Fruit fly (Drosophila melanogaster) whole organism, embryonic: ENCODE measurements around the gene Uba2.

Experiments
- ATbp ChIP-seq: fragments of 200-800 bp; sonication (Bioruptor generic); optimal IDR thresholded peaks from 2 replicates; lab custom pipeline; 2017; ENCODE audit warnings: missing biosample characterization, mild to moderate bottlenecking, missing genetic modification characterization, missing genetic modification reagents
- Atf6 ChIP-seq: fragments of 200-800 bp; sonication (Bioruptor generic); IDR thresholded peaks from 2 replicates; pipeline ENCODE4 v1.3.6; 2022; ENCODE audit warnings: missing biosample characterization, missing genetic modification characterization
- C15 ChIP-seq: fragments of 200-800 bp; sonication (Bioruptor generic); IDR thresholded peaks from 3 replicates; pipeline ENCODE4 v1.3.6; 2022; ENCODE audit warnings: missing biosample characterization, missing genetic modification characterization
- CG1024 ChIP-seq: fragments of 200-800 bp; sonication (Bioruptor generic); IDR thresholded peaks from 2 replicates; pipeline ENCODE4 v1.3.6; 2022; ENCODE audit warnings: missing biosample characterization, missing genetic modification characterization
- CG10366 ChIP-seq: fragments of 200-800 bp; sonication (Bioruptor generic); IDR thresholded peaks from 2 replicates; pipeline ENCODE4 v1.3.6; 2022; ENCODE audit warnings: missing biosample characterization, missing genetic modification characterization
- CG12155 ChIP-seq: fragments of 200-800 bp; sonication (Bioruptor generic); optimal IDR thresholded peaks from 3 replicates; lab custom pipeline; 2016; ENCODE audit warnings: missing biosample characterization, missing genetic modification characterization
- CG12942 ChIP-seq: fragments of 200-800 bp; sonication (Bioruptor generic); optimal IDR thresholded peaks from 3 replicates; lab custom pipeline; 2016; ENCODE audit warnings: missing biosample characterization, missing genetic modification characterization
- CG13894 ChIP-seq: fragments of 200-800 bp; sonication (Bioruptor generic); optimal IDR thresholded peaks from 3 replicates; lab custom pipeline; 2018; ENCODE audit warnings: missing biosample characterization, mild to moderate bottlenecking, missing genetic modification characterization, moderate library complexity
- CG14710 ChIP-seq: fragments of 200-800 bp; sonication (Bioruptor generic); optimal IDR thresholded peaks from 3 replicates; lab custom pipeline; 2019; ENCODE audit warnings: missing biosample characterization, mild to moderate bottlenecking, missing genetic modification characterization, moderate library complexity
- CG18262 ChIP-seq: fragments of 200-800 bp; optimal IDR thresholded peaks from 3 replicates; lab custom pipeline; 2019; ENCODE audit warnings: missing biosample characterization, mild to moderate bottlenecking, missing genetic modification characterization, moderate library complexity
- CG2116 ChIP-seq: fragments of 200-800 bp; sonication (Bioruptor generic); optimal IDR thresholded peaks from 3 replicates; lab custom pipeline; 2018; ENCODE audit warnings: missing biosample characterization, mild to moderate bottlenecking, missing genetic modification characterization
- CG4282 ChIP-seq: fragments of 200-800 bp; sonication (Bioruptor generic); optimal IDR thresholded peaks from 2 replicates; lab custom pipeline; 2016; ENCODE audit warnings: missing biosample characterization, missing genetic modification characterization
- CG4820 ChIP-seq: fragments of 200-800 bp; sonication (Bioruptor generic); optimal IDR thresholded peaks from 3 replicates; lab custom pipeline; 2016; ENCODE audit warnings: missing biosample characterization, missing genetic modification characterization
- CG5180 ChIP-seq: fragments of 200-800 bp; sonication (Bioruptor generic); optimal IDR thresholded peaks from 3 replicates; lab custom pipeline; 2017; ENCODE audit warnings: missing biosample characterization, missing genetic modification characterization, mild to moderate bottlenecking, moderate library complexity, missing genetic modification reagents
- CG6683 ChIP-seq: fragments of 200-800 bp; sonication (Bioruptor generic); optimal IDR thresholded peaks from 2 replicates; lab custom pipeline; 2017; ENCODE audit warnings: missing biosample characterization, mild to moderate bottlenecking, missing genetic modification characterization, missing genetic modification reagents
- CG6765 ChIP-seq: fragments of 200-800 bp; sonication (Bioruptor generic); optimal IDR thresholded peaks from 3 replicates; lab custom pipeline; 2017; ENCODE audit warnings: missing biosample characterization, mild to moderate bottlenecking, missing genetic modification characterization
- CG6813 ChIP-seq: fragments of 200-800 bp; sonication (Bioruptor generic); optimal IDR thresholded peaks from 2 replicates; lab custom pipeline; 2017; ENCODE audit warnings: missing biosample characterization, missing genetic modification characterization, mild to moderate bottlenecking, moderate library complexity, missing genetic modification reagents
- CG8290 ChIP-seq, 3 experiments: fragments of 200-800 bp; sonication (Bioruptor generic); optimal IDR thresholded peaks; 2 replicates each; lab custom pipeline; 2016 to 2019; ENCODE audit warnings: missing biosample characterization in 3 of 3, missing genetic modification characterization in 3 of 3, mild to moderate bottlenecking in 2 of 3, moderate library complexity in 1 of 3
- CG9876 ChIP-seq: fragments of 200-800 bp; sonication (Bioruptor generic); optimal IDR thresholded peaks from 2 replicates; lab custom pipeline; 2016; ENCODE audit warnings: missing biosample characterization, missing genetic modification characterization
- CTCF ChIP-seq: fragments of 200-800 bp; sonication (Bioruptor generic); optimal IDR thresholded peaks from 2 replicates; lab custom pipeline; 2017; ENCODE audit warnings: missing biosample characterization, mild to moderate bottlenecking, missing genetic modification characterization, moderate library complexity
- CkIIα-i1 ChIP-seq: fragments of 200-800 bp; sonication (Bioruptor generic); IDR thresholded peaks from 2 replicates; pipeline ENCODE4 v1.3.6; 2022; ENCODE audit warnings: missing biosample characterization, missing genetic modification characterization
- Dfd ChIP-seq, 2 experiments: fragments of >200 bp; optimal IDR thresholded peaks; 2 replicates each; lab custom pipeline; 2017; ENCODE audit warnings: missing biosample characterization in 2 of 2, missing genetic modification characterization in 2 of 2
- ERR ChIP-seq: fragments of 200-800 bp; sonication (Bioruptor generic); optimal IDR thresholded peaks from 2 replicates; lab custom pipeline; 2016; ENCODE audit warnings: missing biosample characterization, missing genetic modification characterization
- HmgZ ChIP-seq: fragments of 200-800 bp; sonication (Bioruptor generic); optimal IDR thresholded peaks from 2 replicates; lab custom pipeline; 2018; ENCODE audit warnings: missing biosample characterization, mild to moderate bottlenecking, missing genetic modification characterization
- Hr39 ChIP-seq: fragments of >200 bp; optimal IDR thresholded peaks from 2 replicates; lab custom pipeline; 2017
- Hr78 ChIP-seq, 2 experiments: fragments of 200-800 bp in 1 of 2; fragments of >200 bp in 1 of 2; sonication (Bioruptor generic) in 1 of 2; optimal IDR thresholded peaks; 2 replicates each; lab custom pipeline; 2017 to 2019; ENCODE audit warnings: missing biosample characterization in 2 of 2, missing genetic modification characterization in 2 of 2, mild to moderate bottlenecking in 1 of 2, moderate library complexity in 1 of 2
- Lpt ChIP-seq: fragments of >200 bp; optimal IDR thresholded peaks from 2 replicates; lab custom pipeline; 2018; ENCODE audit warnings: missing biosample characterization, missing genetic modification characterization
- Mad ChIP-seq: fragments of 200-800 bp; sonication (Bioruptor generic); optimal IDR thresholded peaks from 2 replicates; lab custom pipeline; 2016; ENCODE audit warnings: missing biosample characterization, missing genetic modification characterization
- Oli ChIP-seq: fragments of 200-800 bp; sonication (Bioruptor generic); optimal IDR thresholded peaks from 2 replicates; lab custom pipeline; 2018; ENCODE audit warnings: missing biosample characterization, mild to moderate bottlenecking, missing genetic modification characterization, moderate library complexity
- Rfx ChIP-seq: fragments of 200-800 bp; sonication (Bioruptor generic); IDR thresholded peaks from 2 replicates; pipeline ENCODE4 v1.3.6; 2022; ENCODE audit warnings: missing biosample characterization, missing genetic modification characterization
- Sox100B ChIP-seq: fragments of 200-800 bp; sonication (Bioruptor generic); optimal IDR thresholded peaks from 3 replicates; lab custom pipeline; 2018; ENCODE audit warnings: missing biosample characterization, mild to moderate bottlenecking, missing genetic modification characterization
- Sry-β ChIP-seq: fragments of 200-800 bp; sonication (Bioruptor generic); optimal IDR thresholded peaks from 2 replicates; lab custom pipeline; 2018; ENCODE audit warnings: missing biosample characterization, mild to moderate bottlenecking, missing genetic modification characterization, moderate library complexity
- Stat92E ChIP-seq, 3 experiments: fragments of >200 bp in 2 of 3; fragments of 200-800 bp in 1 of 3; sonication (Bioruptor generic) in 1 of 3; optimal IDR thresholded peaks; 2 replicates each; lab custom pipeline; 2017 to 2019; ENCODE audit warnings: missing biosample characterization in 3 of 3, missing genetic modification characterization in 3 of 3, mild to moderate bottlenecking in 1 of 3, moderate library complexity in 1 of 3
- Taf1 ChIP-seq: fragments of 200-800 bp; sonication (Bioruptor generic); IDR thresholded peaks from 2 replicates; pipeline ENCODE4 v1.3.6; 2022; ENCODE audit warnings: missing biosample characterization, missing genetic modification characterization
- Vsx1 ChIP-seq: fragments of 200-800 bp; sonication (Bioruptor generic); optimal IDR thresholded peaks from 2 replicates; lab custom pipeline; 2017; ENCODE audit warnings: missing biosample characterization, mild to moderate bottlenecking, missing genetic modification characterization, missing genetic modification reagents
- Xbp1 ChIP-seq: fragments of 200-800 bp; sonication (Bioruptor generic); optimal IDR thresholded peaks from 3 replicates; lab custom pipeline; 2016; ENCODE audit warnings: missing biosample characterization, mild to moderate bottlenecking, missing genetic modification characterization
- croc ChIP-seq: fragments of 200-800 bp; sonication (Bioruptor generic); conservative IDR thresholded peaks from 3 replicates; pipeline ENCODE4 v1.3.6; 2022; ENCODE audit warnings: missing biosample characterization, missing genetic modification characterization
- da ChIP-seq: fragments of 200-800 bp; sonication (Bioruptor generic); optimal IDR thresholded peaks from 2 replicates; lab custom pipeline; 2016; ENCODE audit warnings: missing biosample characterization, missing genetic modification characterization
- ewg ChIP-seq: fragments of 200-800 bp; sonication (Bioruptor generic); optimal IDR thresholded peaks from 3 replicates; lab custom pipeline; 2017; ENCODE audit warnings: mild to moderate bottlenecking, missing biosample characterization, missing genetic modification reagents, missing genetic modification characterization
- gfzf ChIP-seq: fragments of 200-800 bp; sonication (Bioruptor generic); optimal IDR thresholded peaks from 2 replicates; lab custom pipeline; 2016; ENCODE audit warnings: missing biosample characterization, mild to moderate bottlenecking, missing genetic modification characterization, moderate library complexity
- grau ChIP-seq: fragments of 200-800 bp; optimal IDR thresholded peaks from 3 replicates; lab custom pipeline; 2019; ENCODE audit warnings: missing biosample characterization, mild to moderate bottlenecking, missing genetic modification characterization, moderate library complexity
- gt ChIP-seq: fragments of 200-800 bp; sonication (Bioruptor generic); IDR thresholded peaks from 2 replicates; pipeline ENCODE4 v1.3.6; 2022; ENCODE audit warnings: missing biosample characterization, missing genetic modification characterization
- insv ChIP-seq, 2 experiments: fragments of 200-800 bp; sonication (Bioruptor generic); optimal IDR thresholded peaks; 3 replicates each; lab custom pipeline; 2016 to 2018; ENCODE audit warnings: missing biosample characterization in 2 of 2, missing genetic modification characterization in 2 of 2
- inv ChIP-seq: fragments of 200-800 bp; sonication (Bioruptor generic); IDR thresholded peaks from 2 replicates; pipeline ENCODE4 v1.3.6; 2022; ENCODE audit warnings: missing biosample characterization, missing genetic modification characterization; ENCODE audit not compliant: partially characterized antibody
- kah ChIP-seq: fragments of 200-800 bp; sonication (Bioruptor generic); optimal IDR thresholded peaks from 2 replicates; lab custom pipeline; 2018; ENCODE audit warnings: missing biosample characterization, mild to moderate bottlenecking, missing genetic modification characterization
- luna ChIP-seq: fragments of 200-800 bp; sonication (Bioruptor generic); optimal IDR thresholded peaks from 2 replicates; lab custom pipeline; 2016; ENCODE audit warnings: missing biosample characterization, missing genetic modification characterization
- oc ChIP-seq: fragments of 200-800 bp; sonication (Bioruptor generic); optimal IDR thresholded peaks from 2 replicates; lab custom pipeline; 2018; ENCODE audit warnings: missing biosample characterization, mild to moderate bottlenecking, missing genetic modification characterization, moderate library complexity
- rib ChIP-seq: fragments of 200-800 bp; sonication (Bioruptor generic); IDR thresholded peaks from 2 replicates; pipeline ENCODE4 v1.3.6; 2022; ENCODE audit warnings: missing biosample characterization, missing genetic modification characterization
- seq ChIP-seq: fragments of 200-800 bp; sonication (Bioruptor generic); IDR thresholded peaks from 2 replicates; pipeline ENCODE4 v1.3.6; 2022; ENCODE audit warnings: missing biosample characterization, missing genetic modification characterization
- tin ChIP-seq: fragments of 200-800 bp; sonication (Bioruptor generic); optimal IDR thresholded peaks from 3 replicates; lab custom pipeline; 2016; ENCODE audit warnings: missing biosample characterization, missing genetic modification characterization

Gene Uba2

DNA sequence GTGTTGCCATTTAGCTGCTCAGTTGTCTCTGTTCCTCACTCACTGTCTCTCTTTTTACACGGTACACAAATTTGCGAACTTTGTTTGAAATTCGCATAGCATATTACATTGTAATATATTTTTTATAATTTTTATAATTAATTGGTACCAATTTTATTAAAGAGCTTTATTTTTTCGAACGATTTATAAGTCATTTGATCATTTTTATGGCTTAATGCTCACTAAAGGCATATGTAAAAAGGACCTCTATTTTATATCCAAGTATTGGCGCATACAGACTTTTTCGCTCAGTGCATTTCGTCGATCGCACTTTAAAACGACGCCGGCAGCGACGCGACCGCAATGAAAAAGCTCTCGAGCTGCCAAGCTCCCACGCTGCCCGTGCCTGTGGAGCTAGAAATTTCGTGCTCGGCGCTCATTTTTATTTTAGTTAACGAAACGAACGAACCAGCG lies 31.5 kb downstream of the Uba2 start (continued):
- TF ChIP-seq Taf1 (peak; percentile 88), CG4282 (GFP tag; lab: Kevin White, UChicago) (peak; percentile 66), kah (GFP tag; lab: Kevin White, UChicago) (peak; percentile 81), Hr78 (GFP tag; optimal IDR thresholded peaks at IDR 0.05; lab: Kevin White, UChicago) (peak in 1 of 2 experiments; percentile 61), oc (peak; percentile 91), Rfx (peak; percentile 98), CG2116 (peak; percentile 78), Sox100B (peak; percentile 94), Sry-β (GFP tag; lab: Kevin White, UChicago) (no peak), grau (tag; lab: Kevin White, UChicago) (peak; percentile 97), tin (peak; percentile 90), C15 (GFP tag; lab: Robert Waterston, UW) (peak; percentile 85), gt (GFP tag; lab: Robert Waterston, UW) (0 out of 2 replicates have a peak, but pooled peaks have one; percentile 47), Atf6 (GFP tag; lab: Robert Waterston, UW) (peak; percentile 98), gfzf (GFP tag; lab: Kevin White, UChicago) (no peak), CG9876 (GFP tag; lab: Kevin White, UChicago) (peak; percentile 82), CG13894 (peak; percentile 97), HmgZ (tag; lab: Kevin White, UChicago) (peak; percentile 97), ATbp (peak; percentile 88), Hr39 (lab: Kevin White, UChicago) (no peak), CG12155 (GFP tag; lab: Kevin White, UChicago) (peak; percentile 94), Dfd (GFP tag; optimal IDR thresholded peaks at IDR 0.05; lab: Kevin White, UChicago) (no peak), inv (no peak), CG1024 (GFP tag; lab: Robert Waterston, UW) (peak; percentile 59), CG4820 (GFP tag; lab: Kevin White, UChicago) (peak; percentile 82), da (peak; percentile 47), ewg (GFP tag; lab: Kevin White, UChicago) (peak; percentile 82), CkIIα-i1 (GFP tag; lab: Robert Waterston, UW) (0 out of 2 replicates have a peak, but pooled peaks have one; percentile 29), croc (GFP tag; lab: Robert Waterston, UW) (peak; percentile 54; the same call in 2 of the 3 replicates), CG14710 (peak; percentile 45), rib (GFP tag; lab: Robert Waterston, UW) (peak; percentile 97), CG6765 (GFP tag; lab: Kevin White, UChicago) (peak; percentile 95), luna (GFP tag; lab: Kevin White, UChicago) (peak; percentile 82), CG18262 (tag; lab: Kevin White, UChicago) (peak; percentile 85), CG8290 (GFP tag; optimal IDR thresholded peaks at IDR 0.05; lab: Kevin White, UChicago) (peak; percentile 61), CG8290 (tag; optimal IDR thresholded peaks at IDR 0.05; lab: Kevin White, UChicago) (peak in 1 of 2 experiments; percentile 74), Stat92E (GFP tag; optimal IDR thresholded peaks at IDR 0.05; lab: Kevin White, UChicago) (peak in 1 of 3 experiments; percentile 83), seq (GFP tag; lab: Robert Waterston, UW) (peak; percentile 97), Mad (GFP tag; lab: Kevin White, UChicago) (peak; percentile 82), CG6813 (GFP tag; lab: Kevin White, UChicago) (peak; percentile 86), CG5180 (GFP tag; lab: Kevin White, UChicago) (peak; percentile 81), CTCF (GFP tag; lab: Kevin White, UChicago) (peak; percentile 45), Xbp1 (GFP tag; lab: Kevin White, UChicago) (peak; percentile 96), insv (GFP tag; optimal IDR thresholded peaks at IDR 0.05; lab: Kevin White, UChicago) (peak in 1 of 2 experiments; percentile 72), ERR (GFP tag; lab: Kevin White, UChicago) (peak; percentile 75), Vsx1 (peak; percentile 86), Lpt (GFP tag; lab: Kevin White, UChicago) (no peak), CG12942 (peak; percentile 90), CG10366 (GFP tag; lab: Robert Waterston, UW) (peak; percentile 94), Oli (tag; lab: Kevin White, UChicago) (peak; percentile 95), CG6683 (GFP tag; lab: Kevin White, UChicago) (peak; percentile 94)
